Comparison of ENCODE assay signal across 1 fruit fly cellular context in the genomic region with DNA sequence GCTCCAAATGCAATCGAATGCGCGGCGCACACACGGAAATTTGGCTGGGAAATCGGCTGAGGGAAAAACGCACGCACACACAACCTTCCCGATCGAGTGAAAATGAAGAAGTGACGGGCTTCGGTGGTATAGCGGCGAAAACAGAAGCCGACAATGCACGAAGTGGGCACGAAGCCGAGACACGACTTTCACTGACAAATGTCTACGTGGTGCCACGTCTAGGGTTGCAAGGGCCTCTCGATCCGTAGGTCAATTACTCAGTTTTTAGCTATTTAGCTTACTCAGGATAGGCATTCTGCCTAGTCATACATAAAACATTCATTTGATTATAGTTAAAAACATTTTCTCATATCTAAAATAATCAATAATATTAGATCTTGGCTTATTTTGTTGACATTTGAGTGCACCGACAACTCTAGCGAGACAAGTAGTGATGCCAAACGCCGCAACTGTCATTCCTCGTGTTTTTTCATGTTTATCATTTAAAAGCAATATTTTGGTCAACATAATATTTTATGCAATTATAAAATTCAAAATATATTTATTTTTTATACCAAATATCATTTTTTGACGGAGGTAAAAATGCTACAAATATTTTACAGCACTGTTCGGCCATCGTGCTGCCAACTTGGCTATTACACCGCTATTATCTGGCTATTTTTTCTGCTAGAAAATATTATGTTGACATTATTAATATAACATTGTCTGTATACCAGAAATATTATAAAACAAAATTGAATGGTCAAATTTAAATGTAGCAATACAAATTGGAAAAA.
TF ChIP-seq lines count a peak whose summit lies in the region.

No protein-coding gene starts in this region.

TF ChIP-seq in whole organism, embryonic, 481 proteins besides CTCF, POLR2A, EP300 and RAD21 (continued from another document and continues in another):
- TF ChIP-seq Abd-B (GFP tag; optimal IDR thresholded peaks at IDR 0.05; lab: Kevin White, UChicago) (peak; percentile 37), Dad (GFP tag; optimal IDR thresholded peaks at IDR 0.05; lab: Kevin White, UChicago) (peak; percentile 69), Dek (tag; optimal IDR thresholded peaks at IDR 0.05; lab: Kevin White, UChicago) (peak; percentile 69), CG11085 (GFP tag; IDR thresholded peaks at IDR 0.05; lab: Robert Waterston, UW) (peak; percentile 55; the same call in 1 of the 2 replicates), CG18619 (GFP tag; optimal IDR thresholded peaks at IDR 0.05; lab: Kevin White, UChicago) (peak; percentile 86), CG10431 (GFP tag; optimal IDR thresholded peaks at IDR 0.05; lab: Kevin White, UChicago) (peak; percentile 70), CG13296 (GFP tag; optimal IDR thresholded peaks at IDR 0.05; lab: Kevin White, UChicago) (peak; percentile 87), CG9932 (GFP tag; IDR thresholded peaks at IDR 0.05; lab: Robert Waterston, UW) (peak; percentile 90), Fer1 (GFP tag; optimal IDR thresholded peaks at IDR 0.05; lab: Kevin White, UChicago) (peak; percentile 89), Dfd (GFP tag; optimal IDR thresholded peaks at IDR 0.05; lab: Kevin White, UChicago) (no peak), gt (GFP tag; IDR thresholded peaks at IDR 0.05; lab: Robert Waterston, UW) (peak; percentile 40), CG6254 (GFP tag; optimal IDR thresholded peaks at IDR 0.05; lab: Kevin White, UChicago) (peak; percentile 77), Bdp1 (GFP tag; optimal IDR thresholded peaks at IDR 0.05; lab: Kevin White, UChicago) (peak; percentile 69), CG12942 (GFP tag; optimal IDR thresholded peaks at IDR 0.05; lab: Kevin White, UChicago) (peak; percentile 72), CG8388 (GFP tag; optimal IDR thresholded peaks at IDR 0.05; lab: Kevin White, UChicago) (peak; percentile 87), Pdp1 (GFP tag; optimal IDR thresholded peaks at IDR 0.05; lab: Kevin White, UChicago) (peak; percentile 58 to 71), jigr1 (GFP tag; IDR thresholded peaks at IDR 0.05; lab: Robert Waterston, UW) (peak; percentile 58; the same call in 1 of the 3 replicates), Poxn (GFP tag; IDR thresholded peaks at IDR 0.05; lab: Robert Waterston, UW) (no peak), row (GFP tag; IDR thresholded peaks at IDR 0.05; lab: Robert Waterston, UW) (peak; percentile 96), HLH54F (GFP tag; optimal IDR thresholded peaks at IDR 0.05; lab: Kevin White, UChicago) (peak; percentile 76), Atf3 (GFP tag; optimal IDR thresholded peaks at IDR 0.05; lab: Kevin White, UChicago) (peak; percentile 38), Hr3 (GFP tag; optimal IDR thresholded peaks at IDR 0.05; lab: Kevin White, UChicago) (peak; percentile 85), ewg (GFP tag; optimal IDR thresholded peaks at IDR 0.05; lab: Kevin White, UChicago) (peak; percentile 72), Bgb (GFP tag; IDR thresholded peaks at IDR 0.05; lab: Robert Waterston, UW; ENCODE audit: partially characterized antibody) (peak; percentile 55), run (tag; optimal IDR thresholded peaks at IDR 0.05; lab: Kevin White, UChicago) (peak; percentile 78), CG4328 (GFP tag; optimal IDR thresholded peaks at IDR 0.05; lab: Kevin White, UChicago) (peak; percentile 88), CG3065 (GFP tag; optimal IDR thresholded peaks at IDR 0.05; lab: Kevin White, UChicago) (peak; percentile 61), Fer2 (tag; optimal IDR thresholded peaks at IDR 0.05; lab: Kevin White, UChicago) (peak; percentile 66), repo (GFP tag; optimal IDR thresholded peaks at IDR 0.05; lab: Kevin White, UChicago) (peak; percentile 57), ERR (GFP tag; optimal IDR thresholded peaks at IDR 0.05; lab: Kevin White, UChicago) (peak; percentile 47), Opbp (GFP tag; IDR thresholded peaks at IDR 0.05; lab: Robert Waterston, UW; ENCODE audit: partially characterized antibody) (no peak; the same call in 2 of the 3 replicates), CG13424 (tag; optimal IDR thresholded peaks at IDR 0.05; lab: Kevin White, UChicago) (peak; percentile 92), B-H2 (GFP tag; optimal IDR thresholded peaks at IDR 0.05; lab: Kevin White, UChicago) (peak; percentile 85), CG32532 (GFP tag; IDR thresholded peaks at IDR 0.05; lab: Robert Waterston, UW) (peak; percentile 94), bcd (GFP tag; optimal IDR thresholded peaks at IDR 0.05; lab: Kevin White, UChicago) (peak; percentile 88), Hsf (GFP tag; optimal IDR thresholded peaks at IDR 0.05; lab: Kevin White, UChicago) (peak; percentile 84), eyg (GFP tag; optimal IDR thresholded peaks at IDR 0.05; lab: Kevin White, UChicago) (no peak), CG2889 (GFP tag; IDR thresholded peaks at IDR 0.05; lab: Robert Waterston, UW) (peak; percentile 85), lilli (GFP tag; optimal IDR thresholded peaks at IDR 0.05; lab: Kevin White, UChicago) (peak; percentile 90), hkb (optimal IDR thresholded peaks at IDR 0.05; lab: Kevin White, UChicago) (no peak), hkb (GFP tag; IDR thresholded peaks at IDR 0.05; lab: Robert Waterston, UW) (peak; percentile 86), CG2199 (GFP tag; IDR thresholded peaks at IDR 0.05; lab: Robert Waterston, UW) (peak; percentile 61; the same call in 1 of the 3 replicates), gsb (GFP tag; IDR thresholded peaks at IDR 0.05; lab: Robert Waterston, UW) (peak; percentile 61), CG3163 (GFP tag; optimal IDR thresholded peaks at IDR 0.05; lab: Kevin White, UChicago) (no peak), CG6683 (GFP tag; optimal IDR thresholded peaks at IDR 0.05; lab: Kevin White, UChicago) (peak; percentile 71), CG31365 (tag; optimal IDR thresholded peaks at IDR 0.05; lab: Kevin White, UChicago) (peak; percentile 48), kay (GFP tag; optimal IDR thresholded peaks at IDR 0.05; lab: Kevin White, UChicago) (peak; percentile 66), Max (GFP tag; optimal IDR thresholded peaks at IDR 0.05; lab: Kevin White, UChicago) (peak; percentile 89), CG4820 (GFP tag; optimal IDR thresholded peaks at IDR 0.05; lab: Kevin White, UChicago) (peak; percentile 78), CG16813 (GFP tag; IDR thresholded peaks at IDR 0.05; lab: Robert Waterston, UW; ENCODE audit: partially characterized antibody) (peak; percentile 41; the same call in 1 of the 3 replicates), CG7786 (GFP tag; optimal IDR thresholded peaks at IDR 0.05; lab: Kevin White, UChicago) (peak; percentile 72), sisA (GFP tag; IDR thresholded peaks at IDR 0.05; lab: Robert Waterston, UW) (peak; percentile 80), MESR4 (GFP tag; optimal IDR thresholded peaks at IDR 0.05; lab: Kevin White, UChicago) (peak; percentile 93), Lim3 (GFP tag; IDR thresholded peaks at IDR 0.05; lab: Robert Waterston, UW) (0 out of 2 replicates have a peak, but pooled peaks have one; percentile 54), Jarid2 (GFP tag; optimal IDR thresholded peaks at IDR 0.05; lab: Kevin White, UChicago) (peak; percentile 74), CG8765 (GFP tag; IDR thresholded peaks at IDR 0.05; lab: Robert Waterston, UW) (peak; percentile 80), CG17361 (GFP tag; IDR thresholded peaks at IDR 0.05; lab: Robert Waterston, UW) (peak; percentile 77; the same call in 2 of the 3 replicates), en (GFP tag; optimal IDR thresholded peaks at IDR 0.05; lab: Kevin White, UChicago) (peak; percentile 35), ara (GFP tag; IDR thresholded peaks at IDR 0.05; lab: Robert Waterston, UW) (peak; percentile 87), Bteb2 (GFP tag; optimal IDR thresholded peaks at IDR 0.05; lab: Kevin White, UChicago) (peak; percentile 74), CG14965 (GFP tag; optimal IDR thresholded peaks at IDR 0.05; lab: Kevin White, UChicago; ENCODE audit: borderline replicate concordance) (no peak), usp (GFP tag; optimal IDR thresholded peaks at IDR 0.05; lab: Kevin White, UChicago) (no peak), Oli (tag; optimal IDR thresholded peaks at IDR 0.05; lab: Kevin White, UChicago) (peak; percentile 88), crol (GFP tag; IDR thresholded peaks at IDR 0.05; lab: Robert Waterston, UW) (no peak), Sry-δ (GFP tag; optimal IDR thresholded peaks at IDR 0.05; lab: Kevin White, UChicago) (peak; percentile 31), p53 (GFP tag; optimal IDR thresholded peaks at IDR 0.05; lab: Kevin White, UChicago) (no peak), Aef1 (GFP tag; IDR thresholded peaks at IDR 0.05; lab: Robert Waterston, UW) (peak; percentile 82; the same call in 2 of the 3 replicates), Ets65A (GFP tag; lab: Kevin White, UChicago) (peak; percentile 62), CG14860 (GFP tag; IDR thresholded peaks at IDR 0.05; lab: Robert Waterston, UW; ENCODE audit: partially characterized antibody) (no peak), ab (GFP tag; optimal IDR thresholded peaks at IDR 0.05; lab: Kevin White, UChicago) (peak; percentile 55), stc (GFP tag; IDR thresholded peaks at IDR 0.05; lab: Robert Waterston, UW) (peak; percentile 85), tio (GFP tag; optimal IDR thresholded peaks at IDR 0.05; lab: Kevin White, UChicago) (peak; percentile 84), CG12659 (GFP tag; optimal IDR thresholded peaks at IDR 0.05; lab: Kevin White, UChicago) (peak; percentile 92), Optix (GFP tag; IDR thresholded peaks at IDR 0.05; lab: Robert Waterston, UW) (peak; percentile 83; the same call in 2 of the 3 replicates), so (GFP tag; IDR thresholded peaks at IDR 0.05; lab: Robert Waterston, UW) (peak; percentile 88), CG17328 (GFP tag; IDR thresholded peaks at IDR 0.05; lab: Robert Waterston, UW) (peak; percentile 89), pan (optimal IDR thresholded peaks at IDR 0.05; lab: Kevin White, UChicago) (no peak), pan (GFP tag; optimal IDR thresholded peaks at IDR 0.05 in 1 of 2, IDR thresholded peaks at IDR 0.05 in 1 of 2) (peak in 1 of 2 experiments; percentile 88), Nf-YB (GFP tag; optimal IDR thresholded peaks at IDR 0.05; lab: Kevin White, UChicago) (peak; percentile 73), Hr51 (GFP tag; optimal IDR thresholded peaks at IDR 0.05; lab: Kevin White, UChicago) (peak; percentile 56 to 88), CG17186 (GFP tag; optimal IDR thresholded peaks at IDR 0.05; lab: Kevin White, UChicago) (peak; percentile 64), CG4360 (GFP tag; IDR thresholded peaks at IDR 0.05; lab: Robert Waterston, UW) (0 out of 2 replicates have a peak, but pooled peaks have one; percentile 27), cato (GFP tag; optimal IDR thresholded peaks at IDR 0.05; lab: Kevin White, UChicago; ENCODE audit: borderline replicate concordance) (peak; percentile 64), CG9727 (GFP tag; optimal IDR thresholded peaks at IDR 0.05; lab: Kevin White, UChicago) (peak; percentile 84), exex (tag; optimal IDR thresholded peaks at IDR 0.05; lab: Kevin White, UChicago) (peak; percentile 47), bab2 (GFP tag; optimal IDR thresholded peaks at IDR 0.05; lab: Kevin White, UChicago) (peak; percentile 65), yki (optimal IDR thresholded peaks at IDR 0.05; lab: Kevin White, UChicago) (no peak), Chrac-16 (GFP tag; optimal IDR thresholded peaks at IDR 0.05; lab: Kevin White, UChicago) (peak; percentile 91), Drgx (GFP tag; IDR thresholded peaks at IDR 0.05; lab: Robert Waterston, UW) (peak; percentile 84), CG3407 (GFP tag; optimal IDR thresholded peaks at IDR 0.05; lab: Kevin White, UChicago) (peak; percentile 77), pita (GFP tag; optimal IDR thresholded peaks at IDR 0.05; lab: Kevin White, UChicago) (no peak), grau (tag; optimal IDR thresholded peaks at IDR 0.05; lab: Kevin White, UChicago) (peak; percentile 89), MBD-R2 (GFP tag; IDR thresholded peaks at IDR 0.05; lab: Robert Waterston, UW) (peak; percentile 79; the same call in 1 of the 2 replicates), disco-r (GFP tag; optimal IDR thresholded peaks at IDR 0.05; lab: Kevin White, UChicago) (peak; percentile 13), CG4404 (GFP tag; IDR thresholded peaks at IDR 0.05; lab: Robert Waterston, UW) (peak; percentile 83), ap (GFP tag; IDR thresholded peaks at IDR 0.05; lab: Robert Waterston, UW) (peak; percentile 79), Gug (GFP tag; IDR thresholded peaks at IDR 0.05; lab: Robert Waterston, UW) (peak; percentile 68), fd102C (GFP tag; optimal IDR thresholded peaks at IDR 0.05; lab: Kevin White, UChicago) (peak; percentile 52), H15 (GFP tag; IDR thresholded peaks at IDR 0.05; lab: Robert Waterston, UW) (peak; percentile 82), CG10209 (GFP tag; optimal IDR thresholded peaks at IDR 0.05; lab: Kevin White, UChicago) (peak; percentile 86), NC2β (GFP tag; optimal IDR thresholded peaks at IDR 0.05; lab: Kevin White, UChicago) (peak; percentile 81), Atf6 (GFP tag; IDR thresholded peaks at IDR 0.05; lab: Robert Waterston, UW) (peak; percentile 90), CG8290 (GFP tag; optimal IDR thresholded peaks at IDR 0.05; lab: Kevin White, UChicago) (peak; percentile 85), CG8290 (tag; optimal IDR thresholded peaks at IDR 0.05; lab: Kevin White, UChicago) (peak; percentile 44 to 89), CG12391 (tag; optimal IDR thresholded peaks at IDR 0.05; lab: Kevin White, UChicago) (peak; percentile 88), z (GFP tag; IDR thresholded peaks at IDR 0.05; lab: Robert Waterston, UW) (no peak), Vsx1 (GFP tag; optimal IDR thresholded peaks at IDR 0.05; lab: Kevin White, UChicago) (peak; percentile 76), CG7745 (tag; optimal IDR thresholded peaks at IDR 0.05; lab: Kevin White, UChicago) (no peak), CG4707 (GFP tag; optimal IDR thresholded peaks at IDR 0.05; lab: Kevin White, UChicago) (peak; percentile 67), CG9437 (GFP tag; optimal IDR thresholded peaks at IDR 0.05; lab: Kevin White, UChicago) (peak; percentile 74), CG34376 (GFP tag; optimal IDR thresholded peaks at IDR 0.05; lab: Kevin White, UChicago) (peak; percentile 78), gsb-n (tag; optimal IDR thresholded peaks at IDR 0.05; lab: Kevin White, UChicago) (peak; percentile 81), sr (GFP tag; IDR thresholded peaks at IDR 0.05; lab: Robert Waterston, UW) (peak; percentile 37; the same call in 1 of the 3 replicates), CG6272 (GFP tag; IDR thresholded peaks at IDR 0.05; lab: Robert Waterston, UW) (peak; percentile 82), Scr (GFP tag; IDR thresholded peaks at IDR 0.05; lab: Robert Waterston, UW; ENCODE audit: partially characterized antibody) (peak; percentile 53), CG31224 (GFP tag; IDR thresholded peaks at IDR 0.05; lab: Robert Waterston, UW) (peak; percentile 69), CG17912 (GFP tag; optimal IDR thresholded peaks at IDR 0.05; lab: Kevin White, UChicago) (peak; percentile 40), GATAe (GFP tag; conservative IDR thresholded peaks at IDR 0.05; lab: Robert Waterston, UW) (peak; percentile 43; the same call in 1 of the 2 replicates)
